Fruit fly (Drosophila melanogaster) Kc167 (cell line): Measurements from ENCODE around the gene CG43051.

Experiments
- Myc ChIP-seq: fragments of >200 bp; optimal IDR thresholded peaks from 2 replicates; lab custom pipeline; 2017; ENCODE audit warnings: missing external identifiers
- Sin3A ChIP-seq: fragments of >200 bp; optimal IDR thresholded peaks from 2 replicates; lab custom pipeline; 2018; ENCODE audit warnings: missing external identifiers
- h ChIP-seq: fragments of >200 bp; optimal IDR thresholded peaks from 3 replicates; lab custom pipeline; 2018; ENCODE audit warnings: missing external identifiers
- insv ChIP-seq: fragments of >200 bp; optimal IDR thresholded peaks from 3 replicates; lab custom pipeline; 2018; ENCODE audit warnings: missing external identifiers
- psq ChIP-seq: fragments of >200 bp; optimal IDR thresholded peaks from 2 replicates; lab custom pipeline; 2017; ENCODE audit warnings: missing external identifiers
- ttk ChIP-seq: sonication (Bioruptor generic); optimal IDR thresholded peaks from 2 replicates; lab custom pipeline; 2017; ENCODE audit warnings: missing external identifiers

The CG43051 gene

dm6 chr2L:12483519-12483865, 24.2 kb upstream of the CG43051 start:
- TF ChIP-seq h (lab: Kevin White, UChicago): no peak
- no peak for TF ChIP-seq ttk (lab: Kevin White, UChicago)
- TF ChIP-seq insv: no peak
- no peak for TF ChIP-seq Sin3A (lab: Kevin White, UChicago)
- TF ChIP-seq psq (lab: Kevin White, UChicago): no peak
- no peak for TF ChIP-seq Myc

DNA sequence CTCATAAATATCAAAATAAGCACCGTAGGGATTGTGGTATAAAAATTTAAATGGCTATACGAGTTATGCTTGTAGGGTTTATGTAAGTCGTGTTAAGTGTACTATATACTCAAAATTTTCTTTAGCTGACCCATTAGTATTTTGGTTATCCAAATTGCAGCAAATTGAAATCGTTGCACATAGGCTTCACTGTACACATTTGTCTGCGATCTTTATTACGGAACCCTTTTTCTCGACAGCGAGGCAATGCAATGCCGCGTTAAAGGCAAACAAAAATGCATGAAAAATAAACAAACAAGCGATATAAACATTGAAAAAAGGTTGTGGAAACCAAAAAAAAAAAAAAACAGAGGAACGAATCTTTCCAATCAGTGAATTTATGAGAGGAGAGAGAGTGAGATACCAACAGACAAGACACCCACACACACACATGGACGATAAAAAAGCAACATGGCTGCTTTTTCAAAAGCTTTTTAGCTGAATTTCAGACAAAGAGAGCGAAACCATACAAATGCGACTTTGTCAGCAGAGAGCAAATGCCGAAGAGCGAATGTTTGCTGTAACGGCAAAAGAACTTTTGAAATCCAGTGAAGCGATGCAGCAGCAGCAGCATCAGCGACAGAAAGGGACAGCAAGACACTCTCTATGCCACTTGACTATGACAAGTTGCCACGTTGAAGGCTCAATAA, 23.7 kb upstream of the CG43051 start:
- TF ChIP-seq insv (no peak), ttk (lab: Kevin White, UChicago) (no peak), Myc (no peak), Sin3A (lab: Kevin White, UChicago) (no peak), psq (lab: Kevin White, UChicago) (no peak), h (lab: Kevin White, UChicago) (no peak)

- no peak for TF ChIP-seq Sin3A (lab: Kevin White, UChicago)
- TF ChIP-seq ttk (lab: Kevin White, UChicago): no peak
- TF ChIP-seq insv: no peak
- no peak for TF ChIP-seq Myc
- TF ChIP-seq h (lab: Kevin White, UChicago): no peak
- TF ChIP-seq psq (lab: Kevin White, UChicago): no peak
Observed at dm6 chr2L:12485897-12486615, 21.7 kb upstream of the CG43051 start.

dm6 chr2L:12487311-12487710, 20.4 kb upstream of the CG43051 start:
- TF ChIP-seq psq (lab: Kevin White, UChicago): no peak
- TF ChIP-seq Myc: no peak
- no peak for TF ChIP-seq ttk (lab: Kevin White, UChicago)
- no peak for TF ChIP-seq h (lab: Kevin White, UChicago)
- no peak for TF ChIP-seq Sin3A (lab: Kevin White, UChicago)
- no peak for TF ChIP-seq insv

DNA sequence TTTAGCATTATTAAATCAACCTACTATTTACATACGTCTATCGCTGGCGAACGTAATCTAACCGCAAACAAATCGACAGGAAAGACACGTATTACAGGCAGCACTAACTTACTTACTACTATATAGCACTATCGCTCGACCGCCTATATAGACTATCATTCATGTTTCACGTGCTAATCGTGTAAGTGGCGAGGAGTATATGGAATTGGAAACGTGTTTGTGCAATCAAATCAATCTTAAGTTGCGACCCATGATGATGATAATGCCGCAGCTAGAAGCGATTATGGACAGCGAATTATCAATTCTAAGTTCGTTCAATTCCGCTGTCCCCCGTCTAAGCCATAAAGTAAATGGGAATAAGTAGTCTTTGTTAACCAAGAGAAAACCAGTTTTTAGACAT, 19.9 kb upstream of the CG43051 start:
- TF ChIP-seq Sin3A (lab: Kevin White, UChicago): no peak
- TF ChIP-seq Myc: no peak
- no peak for TF ChIP-seq h (lab: Kevin White, UChicago)
- TF ChIP-seq psq (lab: Kevin White, UChicago): no peak
- no peak for TF ChIP-seq insv
- TF ChIP-seq ttk (lab: Kevin White, UChicago): no peak

- TF ChIP-seq ttk (lab: Kevin White, UChicago): no peak
- no peak for TF ChIP-seq h (lab: Kevin White, UChicago)
- no peak for TF ChIP-seq Sin3A (lab: Kevin White, UChicago)
- TF ChIP-seq insv: no peak
- no peak for TF ChIP-seq psq (lab: Kevin White, UChicago)
- no peak for TF ChIP-seq Myc
Observed at dm6 chr2L:12489470-12489869, 18.3 kb upstream of the CG43051 start.

dm6 chr2L:12493101-12493770, 14.5 kb upstream of the CG43051 start:
- TF ChIP-seq Sin3A (lab: Kevin White, UChicago) (no peak), h (lab: Kevin White, UChicago) (no peak), Myc (no peak), psq (lab: Kevin White, UChicago) (no peak), ttk (lab: Kevin White, UChicago) (no peak), insv (no peak)

dm6 chr2L:12493771-12494317, 13.9 kb upstream of the CG43051 start:
- no peak for TF ChIP-seq h (lab: Kevin White, UChicago)
- TF ChIP-seq psq (lab: Kevin White, UChicago): no peak
- no peak for TF ChIP-seq ttk (lab: Kevin White, UChicago)
- TF ChIP-seq Sin3A (lab: Kevin White, UChicago): no peak
- TF ChIP-seq Myc: no peak
- TF ChIP-seq insv: no peak

dm6 chr2L:12495196-12495595, 12.5 kb upstream of the CG43051 start:
- TF ChIP-seq Myc (no peak), psq (lab: Kevin White, UChicago) (no peak), insv (no peak)

- TF ChIP-seq Sin3A (lab: Kevin White, UChicago) (no peak), insv (no peak), h (lab: Kevin White, UChicago) (no peak), psq (lab: Kevin White, UChicago) (no peak)
Observed at dm6 chr2L:12497283-12498265, 10.2 kb upstream of the CG43051 start, which contains the start of gene t-cup. t-cup (minus strand) TSS chr2L:12497333.

DNA sequence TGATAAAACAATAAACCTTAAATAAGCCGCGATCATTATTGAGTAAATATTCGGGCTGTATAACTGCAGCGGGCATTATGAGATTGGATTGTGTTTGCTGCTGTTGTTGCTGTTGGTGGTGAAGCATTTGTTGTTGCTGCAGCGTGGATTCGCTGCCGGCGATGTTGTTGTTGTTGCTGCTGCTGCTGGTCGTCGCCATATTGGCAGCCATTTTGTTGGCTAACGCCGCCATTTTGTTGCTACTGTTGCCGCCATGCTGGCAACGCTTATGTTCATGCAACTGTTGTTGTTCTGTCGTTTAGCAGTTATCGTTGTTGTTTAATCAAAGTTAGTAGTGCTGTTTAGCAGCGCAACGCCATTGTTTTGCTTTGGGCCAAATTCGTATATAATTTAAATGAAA, 9.2 kb upstream of the CG43051 start:
- TF ChIP-seq insv: no peak
- TF ChIP-seq ttk (lab: Kevin White, UChicago): no peak
- TF ChIP-seq h (lab: Kevin White, UChicago): no peak
- no peak for TF ChIP-seq Sin3A (lab: Kevin White, UChicago)
- TF ChIP-seq Myc: no peak
- no peak for TF ChIP-seq psq (lab: Kevin White, UChicago)
